Worm (Caenorhabditis elegans) whole organism, young adult: Measurements from ENCODE around the gene B0507.1.

Experiments used
- F10E7.11 ChIP-seq: sonication (generic microtip); optimal IDR thresholded peaks from 2 replicates; lab custom pipeline; 2017; ENCODE audit warnings: mild to moderate bottlenecking, missing genetic modification characterization, moderate library complexity, missing compliant biosample characterization
- F49E8.2 ChIP-seq: sonication (generic microtip); optimal IDR thresholded peaks from 3 replicates; lab custom pipeline; 2017; ENCODE audit warnings: missing genetic modification characterization, mild to moderate bottlenecking, missing compliant biosample characterization, antibody characterized with exemption, moderate library complexity; ENCODE audit not compliant: insufficient read depth
- F55B11.4 ChIP-seq: sonication (generic microtip); optimal IDR thresholded peaks from 2 replicates; lab custom pipeline; 2016; ENCODE audit warnings: missing compliant biosample characterization, missing genetic modification characterization, borderline replicate concordance; ENCODE audit not compliant: insufficient read depth
- F57A8.1 ChIP-seq: fragments of 200-800 bp; sonication (Bioruptor generic); optimal IDR thresholded peaks from 2 replicates; lab custom pipeline; 2018; ENCODE audit warnings: mild to moderate bottlenecking, missing genetic modification characterization, moderate library complexity, missing compliant biosample characterization
- Y53F4B.3 ChIP-seq: fragments of 200-800 bp; sonication (Bioruptor generic); IDR thresholded peaks from 2 replicates; pipeline ENCODE4 v1.3.6; 2022; ENCODE audit warnings: missing genetic modification reagents, missing genetic modification characterization, missing compliant biosample characterization
- Y79H2A.3 ChIP-seq: fragments of 200-800 bp; sonication (Bioruptor generic); conservative IDR thresholded peaks from 2 replicates; pipeline ENCODE4 v1.3.6; 2022; ENCODE audit warnings: missing genetic modification reagents, missing genetic modification characterization, missing compliant biosample characterization
- ZK185.1 ChIP-seq: sonication (generic microtip); optimal IDR thresholded peaks from 2 replicates; lab custom pipeline; 2016; ENCODE audit warnings: mild to moderate bottlenecking, missing genetic modification characterization, missing compliant biosample characterization; ENCODE audit not compliant: poor library complexity, severe bottlenecking
- akir-1 ChIP-seq: fragments of 200-800 bp; sonication (Bioruptor generic); optimal IDR thresholded peaks from 2 replicates; lab custom pipeline; 2018; ENCODE audit warnings: mild to moderate bottlenecking, missing genetic modification characterization, moderate library complexity, missing compliant biosample characterization
- aptf-2 ChIP-seq: fragments of 200-800 bp; sonication (Bioruptor generic); conservative IDR thresholded peaks from 2 replicates; pipeline ENCODE4 v1.3.6; 2022; ENCODE audit warnings: missing genetic modification reagents, missing genetic modification characterization, missing compliant biosample characterization
- aptf-3 ChIP-seq: fragments of 200-800 bp; sonication (Bioruptor generic); IDR thresholded peaks from 2 replicates; pipeline ENCODE4 v1.3.6; 2022; ENCODE audit warnings: missing genetic modification characterization, missing compliant biosample characterization
- atf-7 ChIP-seq: sonication (generic microtip); optimal IDR thresholded peaks from 2 replicates; lab custom pipeline; 2017; ENCODE audit warnings: mild to moderate bottlenecking, missing genetic modification characterization, missing compliant biosample characterization
- attf-3 ChIP-seq: fragments of 200-800 bp; sonication (Bioruptor generic); conservative IDR thresholded peaks from 2 replicates; pipeline ENCODE4 v1.3.6; 2022; ENCODE audit warnings: missing genetic modification reagents, missing genetic modification characterization, missing compliant biosample characterization
- bed-2 ChIP-seq: fragments of 200-800 bp; sonication (Bioruptor generic); IDR thresholded peaks from 2 replicates; pipeline ENCODE4 v1.3.6; 2022; ENCODE audit warnings: missing genetic modification reagents, missing genetic modification characterization, missing compliant biosample characterization
- ceh-27 ChIP-seq: fragments of 200-800 bp; sonication (Bioruptor generic); optimal IDR thresholded peaks from 2 replicates; lab custom pipeline; 2018; ENCODE audit warnings: mild to moderate bottlenecking, missing genetic modification characterization, moderate library complexity, missing compliant biosample characterization
- ceh-91 ChIP-seq: fragments of 200-800 bp; sonication (Bioruptor generic); IDR thresholded peaks from 2 replicates; pipeline ENCODE4 v1.3.6; 2022; ENCODE audit warnings: missing genetic modification reagents, missing genetic modification characterization, missing compliant biosample characterization
- egl-44 ChIP-seq: fragments of 200-800 bp; sonication (Bioruptor generic); IDR thresholded peaks from 2 replicates; pipeline ENCODE4 v1.3.6; 2022; ENCODE audit warnings: missing genetic modification reagents, missing genetic modification characterization, missing compliant biosample characterization
- hmg-1.2 ChIP-seq: fragments of 200-800 bp; sonication (Bioruptor generic); IDR thresholded peaks from 2 replicates; pipeline ENCODE4 v1.3.6; 2022; ENCODE audit warnings: missing genetic modification reagents, missing genetic modification characterization, missing compliant biosample characterization
- let-526 ChIP-seq: fragments of 200-800 bp; sonication (Bioruptor generic); IDR thresholded peaks from 2 replicates; pipeline ENCODE4 v1.3.6; 2022; ENCODE audit warnings: missing genetic modification reagents, missing genetic modification characterization, missing compliant biosample characterization
- let-607 ChIP-seq, 2 experiments: fragments of 200-800 bp in 1 of 2; sonication (Bioruptor generic) in 1 of 2; sonication (generic microtip) in 1 of 2; optimal IDR thresholded peaks; 2 replicates each; lab custom pipeline; 2016 to 2018; ENCODE audit warnings: mild to moderate bottlenecking in 2 of 2, missing compliant biosample characterization in 2 of 2, missing genetic modification characterization in 2 of 2, moderate library complexity in 2 of 2, missing genotype in 1 of 2
- lin-35 ChIP-seq, 3 experiments: fragments of 150-350 bp in 2 of 3; sonication (generic microtip) in 1 of 3; optimal IDR thresholded peaks; 2 replicates each; lab custom pipeline; 2014 to 2018; ENCODE audit warnings: missing biosample characterization in 3 of 3, missing genetic modification characterization in 3 of 3, missing genetic modification reagents in 3 of 3
- lin-40 ChIP-seq: sonication (generic microtip); optimal IDR thresholded peaks from 2 replicates; lab custom pipeline; 2016; ENCODE audit warnings: missing genetic modification characterization, mild to moderate bottlenecking, missing compliant biosample characterization, missing genotype, missing genetic modification reagents
- lin-54 ChIP-seq: fragments of 200-800 bp; sonication (Bioruptor generic); optimal IDR thresholded peaks from 2 replicates; lab custom pipeline; 2018; ENCODE audit warnings: mild to moderate bottlenecking, missing genetic modification characterization, missing compliant biosample characterization
- lir-1 ChIP-seq: fragments of 200-800 bp; sonication (Bioruptor generic); conservative IDR thresholded peaks from 2 replicates; pipeline ENCODE4 v1.3.6; 2022; ENCODE audit warnings: missing genetic modification reagents, missing genetic modification characterization, missing compliant biosample characterization
- madf-6 ChIP-seq: fragments of 200-800 bp; sonication (Bioruptor generic); IDR thresholded peaks from 2 replicates; pipeline ENCODE4 v1.3.6; 2022; ENCODE audit warnings: missing genetic modification reagents, missing genetic modification characterization, missing compliant biosample characterization
- mel-28 ChIP-seq: sonication (generic microtip); optimal IDR thresholded peaks from 2 replicates; lab custom pipeline; 2016; ENCODE audit warnings: borderline replicate concordance, mild to moderate bottlenecking, missing genetic modification characterization, missing compliant biosample characterization
- nhr-80 ChIP-seq: sonication (generic microtip); optimal IDR thresholded peaks from 2 replicates; lab custom pipeline; 2016; ENCODE audit warnings: missing genetic modification characterization, missing compliant biosample characterization
- rpc-1 ChIP-seq, 2 experiments: fragments of 150-350 bp in 1 of 2; sonication (generic microtip) in 1 of 2; optimal IDR thresholded peaks; 2 replicates each; lab custom pipeline; 2014 to 2018; ENCODE audit warnings: missing biosample characterization in 1 of 2, missing genetic modification characterization in 1 of 2, missing genetic modification reagents in 1 of 2, missing genotype in 1 of 2
- sea-2 ChIP-seq: fragments of 200-800 bp; sonication (Bioruptor generic); IDR thresholded peaks from 2 replicates; pipeline ENCODE4 v1.3.6; 2022; ENCODE audit warnings: missing genetic modification characterization, missing compliant biosample characterization
- snpc-3.4 ChIP-seq: sonication (generic microtip); optimal IDR thresholded peaks from 2 replicates; lab custom pipeline; 2017; ENCODE audit warnings: missing genetic modification characterization, mild to moderate bottlenecking, missing compliant biosample characterization, antibody characterized with exemption, moderate library complexity, missing genotype, missing genetic modification reagents
- tbp1 ChIP-seq: fragments of 200-800 bp; sonication (Bioruptor generic); optimal IDR thresholded peaks from 2 replicates; lab custom pipeline; 2018; ENCODE audit warnings: mild to moderate bottlenecking, missing genetic modification characterization, missing compliant biosample characterization
- tbx-9 ChIP-seq: sonication (generic microtip); optimal IDR thresholded peaks from 2 replicates; lab custom pipeline; 2016; ENCODE audit warnings: borderline replicate concordance, missing genetic modification characterization, inconsistent platforms, missing compliant biosample characterization
- tlf-1 ChIP-seq: fragments of 200-800 bp; sonication (Bioruptor generic); optimal IDR thresholded peaks from 2 replicates; lab custom pipeline; 2018; ENCODE audit warnings: mild to moderate bottlenecking, missing genetic modification characterization, missing compliant biosample characterization
- unc-130 ChIP-seq: sonication (generic microtip); optimal IDR thresholded peaks from 2 replicates; lab custom pipeline; 2016; ENCODE audit warnings: missing genetic modification reagents, missing genetic modification characterization, missing compliant biosample characterization
- zfh-2 ChIP-seq: fragments of 200-800 bp; sonication (Bioruptor generic); conservative IDR thresholded peaks from 2 replicates; pipeline ENCODE4 v1.3.6; 2022; ENCODE audit warnings: missing genetic modification reagents, missing genetic modification characterization, missing compliant biosample characterization
- ztf-18 ChIP-seq: sonication (generic microtip); optimal IDR thresholded peaks from 2 replicates; lab custom pipeline; 2016; ENCODE audit warnings: missing genotype, mild to moderate bottlenecking, missing genetic modification characterization, missing compliant biosample characterization
- ztf-22 ChIP-seq: fragments of 200-800 bp; sonication (Bioruptor generic); optimal IDR thresholded peaks from 2 replicates; lab custom pipeline; 2018; ENCODE audit warnings: mild to moderate bottlenecking, missing genetic modification characterization, moderate library complexity, missing compliant biosample characterization
- ztf-25 ChIP-seq: fragments of 200-800 bp; sonication (Bioruptor generic); IDR thresholded peaks from 2 replicates; pipeline ENCODE4 v1.3.6; 2022; ENCODE audit warnings: missing genetic modification reagents, missing genetic modification characterization, missing compliant biosample characterization
- ztf-6 ChIP-seq: fragments of 200-800 bp; sonication (Bioruptor generic); IDR thresholded peaks from 2 replicates; pipeline ENCODE4 v1.3.6; 2022; ENCODE audit warnings: missing genetic modification reagents, missing genetic modification characterization, missing compliant biosample characterization

B0507.1 gene

ce11 chrV:8776270-8776669, at the start of gene B0507.1:
TSS of gene B0507.1 (plus strand) at chrV:8776570.
- no peak for TF ChIP-seq lin-40 (tag; lab: Kevin White, UChicago)
- no peak for TF ChIP-seq let-526 (GFP tag; lab: Robert Waterston, UW)
- no peak for TF ChIP-seq unc-130 (GFP tag; lab: Kevin White, UChicago)
- no peak for TF ChIP-seq let-607 (tag; optimal IDR thresholded peaks at IDR 0.05; lab: Kevin White, UChicago)
- TF ChIP-seq tlf-1 (GFP tag; lab: Kevin White, UChicago): no peak
- TF ChIP-seq aptf-3 (GFP tag; lab: Robert Waterston, UW): no peak
- TF ChIP-seq F49E8.2 (tag; lab: Kevin White, UChicago): no peak
- no peak for TF ChIP-seq atf-7 (tag; lab: Kevin White, UChicago)
- TF ChIP-seq akir-1 (GFP tag; lab: Kevin White, UChicago): no peak
- no peak for TF ChIP-seq attf-3 (GFP tag; lab: Robert Waterston, UW)
- no peak for TF ChIP-seq ztf-18 (tag; lab: Kevin White, UChicago)
- TF ChIP-seq ceh-27 (GFP tag; lab: Kevin White, UChicago): no peak
- TF ChIP-seq madf-6: no peak
- TF ChIP-seq hmg-1.2 (GFP tag; lab: Robert Waterston, UW): no peak
- TF ChIP-seq, all 124 proteins: peak for 0

DNA sequence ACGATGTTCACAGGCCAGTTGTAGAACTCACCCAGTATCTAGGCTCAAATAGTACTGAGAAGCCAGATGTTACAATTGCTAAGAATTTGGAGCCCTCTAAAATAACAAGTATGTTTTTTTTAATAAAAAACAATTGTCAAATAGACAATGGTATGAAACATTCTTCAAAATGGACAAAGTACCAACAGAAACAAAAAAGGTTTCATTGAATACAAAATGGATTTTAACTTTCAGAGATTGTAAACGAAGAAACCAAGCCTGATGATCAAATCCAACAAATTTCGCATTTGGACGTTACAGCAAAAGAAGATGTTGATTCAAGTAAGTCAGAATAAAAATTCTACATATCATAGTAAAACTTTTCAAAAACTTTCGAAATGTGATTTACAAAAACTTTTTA, 49.3 kb upstream of the B0507.1 start, which contains the start of gene ZC196.9:
Gene ZC196.9, minus strand, starts transcription at position 101 of the 400 bp plus-strand sequence.
- TF ChIP-seq F57A8.1 (GFP tag; lab: Kevin White, UChicago) (no peak), ztf-25 (GFP tag; lab: Robert Waterston, UW) (no peak), rpc-1 (optimal IDR thresholded peaks at IDR 0.05; lab: Kevin White, UChicago) (no peak), rpc-1 (tag; optimal IDR thresholded peaks at IDR 0.05; lab: Kevin White, UChicago) (no peak), F55B11.4 (tag; lab: Kevin White, UChicago) (no peak), egl-44 (GFP tag; lab: Robert Waterston, UW) (no peak), aptf-2 (GFP tag; lab: Robert Waterston, UW) (no peak), mel-28 (no peak), lin-54 (no peak), ceh-91 (GFP tag; lab: Robert Waterston, UW) (no peak), unc-130 (GFP tag; lab: Kevin White, UChicago) (no peak), lir-1 (GFP tag; lab: Robert Waterston, UW) (no peak), bed-2 (GFP tag; lab: Robert Waterston, UW) (no peak), ztf-22 (GFP tag; lab: Kevin White, UChicago) (no peak), tbx-9 (no peak)

ce11 chrV:8729100-8729499, 47.3 kb upstream of the B0507.1 start, which contains the start of gene ZC196.5:
TSS of gene ZC196.5 (plus strand) at chrV:8729400.
- TF ChIP-seq Y53F4B.3 (no peak), sea-2 (GFP tag; lab: Robert Waterston, UW) (no peak), snpc-3.4 (tag; lab: Kevin White, UChicago) (no peak), akir-1 (GFP tag; lab: Kevin White, UChicago) (no peak), Y79H2A.3 (no peak), nhr-80 (tag; lab: Kevin White, UChicago) (no peak), F10E7.11 (tag; lab: Kevin White, UChicago) (no peak), ZK185.1 (tag; lab: Kevin White, UChicago) (no peak), egl-44 (GFP tag; lab: Robert Waterston, UW) (no peak), lin-35 (GFP tag; optimal IDR thresholded peaks at IDR 0.05; lab: Kevin White, UChicago) (no peak), ztf-6 (GFP tag; lab: Robert Waterston, UW) (no peak), tbp1 (GFP tag; lab: Kevin White, UChicago) (no peak), zfh-2 (GFP tag; lab: Robert Waterston, UW) (no peak)
